Fruit fly (Drosophila melanogaster) whole organism, pupa: Measurements from ENCODE around the gene CG33483.

Source experiments
- CG10348 ChIP-seq: fragments of 200-800 bp; sonication (Bioruptor generic); IDR thresholded peaks from 2 replicates; pipeline ENCODE4 v1.3.6; 2022; ENCODE audit warnings: missing biosample characterization, missing genetic modification characterization
- Pif1A ChIP-seq: fragments of 200-800 bp; sonication (Bioruptor generic); optimal IDR thresholded peaks from 3 replicates; lab custom pipeline; 2016; ENCODE audit warnings: missing biosample characterization, missing genetic modification characterization

DNA sequence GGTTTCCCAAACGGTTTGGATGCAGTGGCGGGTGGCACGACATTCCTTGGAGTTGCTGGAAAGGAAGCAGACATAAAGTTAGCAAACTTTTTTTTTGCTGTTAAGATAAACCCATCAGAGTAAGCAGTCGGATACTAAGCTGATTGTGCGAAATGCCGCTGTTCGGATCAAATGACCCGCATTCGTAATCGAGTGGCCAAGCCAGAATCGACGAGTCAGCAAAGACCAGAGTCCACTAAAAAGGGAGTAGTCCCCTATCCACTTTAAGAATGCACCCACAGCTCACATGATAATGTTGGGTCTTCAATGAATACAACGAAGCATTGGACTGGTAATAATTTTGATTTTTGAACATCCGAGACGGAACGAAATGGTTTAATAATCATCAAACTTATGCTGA, 15.1 kb downstream of the CG33483 start:
- TF ChIP-seq Pif1A (GFP tag; lab: Kevin White, UChicago): no peak
- no peak for TF ChIP-seq CG10348 (GFP tag; lab: Robert Waterston, UW)
